Fruit fly (Drosophila melanogaster): ENCODE results near the gene CG31643.

CG31643 gene

DNA sequence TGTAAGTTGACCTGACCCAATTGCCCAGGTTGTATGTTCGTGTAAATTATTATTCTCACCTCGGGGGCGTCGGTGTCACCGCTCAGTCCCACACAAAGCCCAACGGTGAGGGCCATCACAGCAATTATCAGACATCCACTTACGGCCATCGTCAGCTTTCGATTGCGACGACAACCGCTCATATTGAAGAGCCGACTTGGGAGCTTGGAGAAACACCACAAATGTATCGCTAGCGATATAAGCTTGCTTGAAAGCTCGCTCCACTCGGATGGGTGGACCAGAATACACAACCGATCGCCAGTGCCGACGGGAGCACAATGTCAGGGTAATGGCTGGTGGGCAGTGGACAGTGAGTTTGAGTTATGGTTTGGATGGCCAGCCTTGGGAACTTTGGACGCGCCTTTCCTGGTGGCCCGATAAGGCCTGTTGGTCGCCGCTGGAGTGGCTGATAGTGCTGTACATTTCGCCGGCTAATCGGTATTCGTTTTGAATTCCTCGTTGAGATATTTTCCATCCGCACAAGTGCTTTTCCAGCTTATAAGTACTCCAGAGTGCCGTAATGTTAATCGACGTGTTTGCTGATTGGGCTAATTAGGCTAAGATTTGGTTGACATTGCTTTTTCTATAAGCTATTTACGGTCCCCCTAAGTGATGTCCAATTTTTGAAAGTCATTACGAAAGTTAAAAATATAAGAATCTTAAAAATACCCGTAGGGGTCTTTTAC lies 31.2 kb upstream of the CG31643 start, which contains the start of gene Gal:
Gal (minus strand) TSS at position 320 of the 725 bp plus-strand sequence.
- TF ChIP-seq CG8159 (tag; optimal IDR thresholded peaks at IDR 0.05) = peak; percentile 64
- no peak for TF ChIP-seq CG4496 (GFP tag; IDR thresholded peaks at IDR 0.05)
- TF ChIP-seq Pif1B (GFP tag; optimal IDR thresholded peaks at IDR 0.05) = no peak
- TF ChIP-seq CG17806 (tag; optimal IDR thresholded peaks at IDR 0.05) = no peak
- peak; percentile 9; the same call in 1 of the 2 replicates for TF ChIP-seq Ets98B (GFP tag; IDR thresholded peaks at IDR 0.05)
- no peak for TF ChIP-seq Pif1A (GFP tag; optimal IDR thresholded peaks at IDR 0.05)
- no peak for TF ChIP-seq EcR (GFP tag; optimal IDR thresholded peaks at IDR 0.05)
- no peak for TF ChIP-seq CG13204 (GFP tag; optimal IDR thresholded peaks at IDR 0.05)
- 0 out of 3 replicates have a peak, but pooled peaks have one; percentile 31 for TF ChIP-seq fd96Ca (GFP tag; IDR thresholded peaks at IDR 0.05)
- no peak for TF ChIP-seq CG8301 (tag; optimal IDR thresholded peaks at IDR 0.05)
- no peak for TF ChIP-seq CG34367 (tag; optimal IDR thresholded peaks at IDR 0.05)
- no peak for TF ChIP-seq gl (tag; optimal IDR thresholded peaks at IDR 0.05)
- TF ChIP-seq Snoo (tag; optimal IDR thresholded peaks at IDR 0.05) = no peak
- TF ChIP-seq CG15710 (tag; optimal IDR thresholded peaks at IDR 0.05) = no peak
- TF ChIP-seq rn (GFP tag; IDR thresholded peaks at IDR 0.05) = no peak
- no peak for TF ChIP-seq CG9948 (tag; optimal IDR thresholded peaks at IDR 0.05)
- TF ChIP-seq CG14655 (GFP tag; optimal IDR thresholded peaks at IDR 0.05) = no peak

DNA sequence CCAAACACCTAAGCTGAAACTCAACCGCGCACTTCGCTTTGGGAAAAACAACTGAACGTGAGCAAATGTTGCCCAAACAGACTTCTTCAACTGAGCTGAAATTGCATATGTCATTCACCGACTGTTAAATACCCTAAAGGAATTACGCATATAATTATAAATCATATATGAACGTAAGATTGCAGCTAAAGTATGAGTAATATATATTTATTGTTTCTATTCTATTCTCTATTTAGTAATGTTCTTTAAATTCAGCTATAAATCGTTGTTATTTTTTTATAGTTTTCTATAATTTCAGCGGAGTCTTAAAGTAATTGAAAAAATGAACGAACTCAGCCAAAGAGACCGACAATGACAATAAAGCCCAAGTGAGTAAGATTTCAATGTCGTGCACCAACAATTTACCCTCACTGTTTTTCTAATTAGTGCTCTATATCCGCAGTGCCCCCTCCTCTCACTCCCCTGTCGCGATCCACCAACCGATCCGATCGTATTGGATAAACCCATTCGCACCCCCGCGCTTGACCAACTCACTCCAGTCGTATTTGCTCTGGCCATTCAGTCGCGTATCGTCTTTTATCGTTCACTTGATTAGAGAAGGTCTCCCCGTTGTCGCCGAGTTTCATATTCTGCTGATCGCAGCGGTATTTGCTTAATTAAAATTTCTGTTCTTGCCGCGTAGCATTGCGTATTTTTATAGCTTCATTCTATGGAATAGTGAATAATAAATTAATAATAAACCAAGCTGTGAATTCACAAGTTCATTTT lies 25.4 kb upstream of the CG31643 start, which contains the start of gene CG9098:
CG9098 (minus strand) TSS at position 36 of the 768 bp plus-strand sequence.
- TF ChIP-seq D1 (tag; optimal IDR thresholded peaks at IDR 0.05) (no peak), CG17806 (tag; optimal IDR thresholded peaks at IDR 0.05) (no peak), CG15710 (tag; optimal IDR thresholded peaks at IDR 0.05) (no peak), fd96Ca (GFP tag; IDR thresholded peaks at IDR 0.05) (no peak), CG12605 (GFP tag; IDR thresholded peaks at IDR 0.05) (no peak), rn (GFP tag; IDR thresholded peaks at IDR 0.05) (no peak), CG13204 (GFP tag; optimal IDR thresholded peaks at IDR 0.05) (no peak), gl (tag; optimal IDR thresholded peaks at IDR 0.05) (no peak), CG14655 (GFP tag; optimal IDR thresholded peaks at IDR 0.05) (no peak), CG8301 (tag; optimal IDR thresholded peaks at IDR 0.05) (no peak), CG8159 (tag; optimal IDR thresholded peaks at IDR 0.05) (no peak), Snoo (tag; optimal IDR thresholded peaks at IDR 0.05) (no peak), Pif1A (GFP tag; optimal IDR thresholded peaks at IDR 0.05) (no peak)

dm6 chr2L:6013071-6013417 lies 24.9 kb upstream of the CG31643 start:
- TF ChIP-seq CG13204 (GFP tag; optimal IDR thresholded peaks at IDR 0.05) (no peak), Snoo (tag; optimal IDR thresholded peaks at IDR 0.05) (no peak), CG12605 (GFP tag; IDR thresholded peaks at IDR 0.05) (no peak), D1 (tag; optimal IDR thresholded peaks at IDR 0.05) (no peak), CG9948 (tag; optimal IDR thresholded peaks at IDR 0.05) (no peak)

DNA sequence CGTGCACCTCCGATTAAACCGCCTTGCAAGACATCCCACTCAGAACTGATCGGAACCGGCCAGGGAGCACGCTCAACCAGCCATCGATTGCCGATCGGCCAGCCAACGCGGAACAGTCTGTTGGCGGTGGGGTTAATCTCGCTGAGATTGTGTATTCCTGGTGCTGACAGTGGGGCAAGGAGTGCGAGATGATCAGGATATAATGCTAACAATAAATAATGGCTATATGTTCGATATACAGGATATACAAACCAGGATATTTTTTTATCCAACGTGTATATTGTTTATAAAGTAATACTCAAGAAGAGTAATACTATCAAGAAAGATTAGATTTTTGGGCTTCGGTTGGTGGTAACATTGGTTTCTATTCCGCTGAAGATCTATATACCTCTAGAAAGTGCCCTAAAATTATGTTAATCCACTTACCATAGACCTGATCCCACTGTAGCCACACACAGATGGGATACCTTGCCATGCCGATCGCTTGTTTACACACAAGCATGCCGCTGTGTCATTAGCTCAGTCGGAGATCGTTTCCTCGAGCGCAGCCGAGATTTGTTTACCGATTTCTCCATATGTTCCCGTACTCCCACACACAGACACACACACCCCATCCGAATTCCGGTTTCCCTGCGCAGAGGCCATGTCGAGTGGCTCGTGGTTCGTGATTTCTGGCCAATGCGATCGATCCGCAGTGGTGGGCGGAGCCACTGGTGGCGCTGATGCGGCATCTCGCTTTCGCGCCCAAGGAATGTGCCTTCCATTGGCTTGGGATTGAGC lies 18.4 kb upstream of the CG31643 start, which contains the start of gene H2.0:
H2.0 (minus strand) TSS at position 51 of the 780 bp plus-strand sequence.
- no peak for TF ChIP-seq CG12605 (GFP tag; IDR thresholded peaks at IDR 0.05)
- TF ChIP-seq CG14655 (GFP tag; optimal IDR thresholded peaks at IDR 0.05) = peak; percentile 79
- TF ChIP-seq EcR (GFP tag; optimal IDR thresholded peaks at IDR 0.05) = no peak
- TF ChIP-seq CG8159 (tag; optimal IDR thresholded peaks at IDR 0.05) = peak; percentile 73
- no peak for TF ChIP-seq CG34367 (tag; optimal IDR thresholded peaks at IDR 0.05)
- no peak for TF ChIP-seq CG32121 (GFP tag; IDR thresholded peaks at IDR 0.05)
- peak; percentile 75 for TF ChIP-seq Pif1B (GFP tag; optimal IDR thresholded peaks at IDR 0.05)
- TF ChIP-seq CG4496 (GFP tag; IDR thresholded peaks at IDR 0.05) = no peak; the same call in 2 of the 3 replicates
- TF ChIP-seq D1 (tag; optimal IDR thresholded peaks at IDR 0.05) = no peak
- no peak for TF ChIP-seq Snoo (tag; optimal IDR thresholded peaks at IDR 0.05)
- peak; percentile 55 for TF ChIP-seq Pif1A (GFP tag; optimal IDR thresholded peaks at IDR 0.05)
- TF ChIP-seq CG13204 (GFP tag; optimal IDR thresholded peaks at IDR 0.05) = peak; percentile 10
- TF ChIP-seq rn (GFP tag; IDR thresholded peaks at IDR 0.05) = 0 out of 2 replicates have a peak, but pooled peaks have one; percentile 17
- TF ChIP-seq CG8301 (tag; optimal IDR thresholded peaks at IDR 0.05) = peak; percentile 79
- peak; percentile 75 for TF ChIP-seq CG15710 (tag; optimal IDR thresholded peaks at IDR 0.05)
- TF ChIP-seq CG17806 (tag; optimal IDR thresholded peaks at IDR 0.05) = no peak
- peak; percentile 42 for TF ChIP-seq gl (tag; optimal IDR thresholded peaks at IDR 0.05)
- 0 out of 3 replicates have a peak, but pooled peaks have one; percentile 17 for TF ChIP-seq fd96Ca (GFP tag; IDR thresholded peaks at IDR 0.05)
- peak; percentile 62 for TF ChIP-seq CG9948 (tag; optimal IDR thresholded peaks at IDR 0.05)
- no peak for TF ChIP-seq CG10348 (GFP tag; IDR thresholded peaks at IDR 0.05)
- TF ChIP-seq Ets98B (GFP tag; IDR thresholded peaks at IDR 0.05) = peak; percentile 21; the same call in 1 of the 2 replicates

DNA sequence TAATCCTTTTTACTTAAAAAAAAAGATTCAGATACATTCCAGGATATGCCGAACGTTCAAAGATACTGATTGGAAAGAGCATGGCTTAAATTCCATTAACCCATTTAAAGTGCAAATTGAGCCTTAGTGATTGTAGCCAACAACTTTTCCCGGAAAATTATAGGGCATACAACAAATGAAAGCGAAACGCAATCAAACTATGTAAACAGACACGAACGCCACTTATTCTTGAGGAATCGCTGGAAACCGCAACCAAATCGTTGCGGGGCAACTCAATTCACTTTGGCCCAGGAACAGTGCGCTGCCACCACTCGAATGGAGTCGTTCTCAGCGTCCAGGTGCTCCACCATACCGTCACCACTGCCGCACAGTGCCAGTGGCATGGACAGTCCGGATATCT lies 17.4 kb upstream of the CG31643 start, which contains the start of gene CG13996:
CG13996 (plus strand) TSS at position 301 of the 400 bp plus-strand sequence.
- TF ChIP-seq CG14655 (GFP tag; optimal IDR thresholded peaks at IDR 0.05) = no peak
- no peak for TF ChIP-seq CG8159 (tag; optimal IDR thresholded peaks at IDR 0.05)
- TF ChIP-seq CG13204 (GFP tag; optimal IDR thresholded peaks at IDR 0.05) = no peak
- TF ChIP-seq D1 (tag; optimal IDR thresholded peaks at IDR 0.05) = no peak
- no peak for TF ChIP-seq CG32121 (GFP tag; IDR thresholded peaks at IDR 0.05)
- TF ChIP-seq rn (GFP tag; IDR thresholded peaks at IDR 0.05) = no peak
- no peak for TF ChIP-seq Pif1B (GFP tag; optimal IDR thresholded peaks at IDR 0.05)
- TF ChIP-seq CG9948 (tag; optimal IDR thresholded peaks at IDR 0.05) = no peak
- TF ChIP-seq Ets98B (GFP tag; IDR thresholded peaks at IDR 0.05) = no peak
- TF ChIP-seq CG12605 (GFP tag; IDR thresholded peaks at IDR 0.05) = no peak
- no peak for TF ChIP-seq CG15710 (tag; optimal IDR thresholded peaks at IDR 0.05)
- TF ChIP-seq CG8301 (tag; optimal IDR thresholded peaks at IDR 0.05) = no peak
- no peak for TF ChIP-seq CG10348 (GFP tag; IDR thresholded peaks at IDR 0.05)
- no peak for TF ChIP-seq CG17806 (tag; optimal IDR thresholded peaks at IDR 0.05)
- TF ChIP-seq Pif1A (GFP tag; optimal IDR thresholded peaks at IDR 0.05) = no peak
- TF ChIP-seq EcR (GFP tag; optimal IDR thresholded peaks at IDR 0.05) = no peak
- TF ChIP-seq CG4496 (GFP tag; IDR thresholded peaks at IDR 0.05) = no peak
- TF ChIP-seq CG34367 (tag; optimal IDR thresholded peaks at IDR 0.05) = no peak
- TF ChIP-seq Snoo (tag; optimal IDR thresholded peaks at IDR 0.05) = no peak
- no peak for TF ChIP-seq gl (tag; optimal IDR thresholded peaks at IDR 0.05)
